Worm (Caenorhabditis elegans) whole organism, midembryonic: Measurements from ENCODE around the gene Y22D7AL.15.
A peak's percentile ranks its signal among the peaks of the same experiment; 100 is the strongest.

Source experiments
- T22C8.4 ChIP-seq: fragments of 200-800 bp; sonication (Bioruptor generic); IDR thresholded peaks from 2 replicates; pipeline ENCODE4 v1.3.6; 2022; ENCODE audit warnings: missing genetic modification characterization, missing compliant biosample characterization
- flt-1 ChIP-seq: fragments of 200-800 bp; sonication (Bioruptor generic); IDR thresholded peaks from 2 replicates; pipeline ENCODE4 v1.3.6; 2022; ENCODE audit warnings: missing genetic modification characterization, missing compliant biosample characterization
- klf-2 ChIP-seq: fragments of 200-800 bp; sonication (Bioruptor generic); conservative IDR thresholded peaks from 2 replicates; pipeline ENCODE4 v1.3.6; 2022; ENCODE audit warnings: missing genetic modification reagents, missing genetic modification characterization, missing compliant biosample characterization
- med-1 ChIP-seq: sonication (generic microtip); optimal IDR thresholded peaks from 2 replicates; lab custom pipeline; 2017; ENCODE audit warnings: missing genetic modification characterization, mild to moderate bottlenecking, missing compliant biosample characterization, antibody characterized with exemption, missing genetic modification reagents; ENCODE audit not compliant: insufficient read depth
- tab-1 ChIP-seq: fragments of 200-800 bp; sonication (Bioruptor generic); IDR thresholded peaks from 2 replicates; pipeline ENCODE4 v1.3.6; 2022; ENCODE audit warnings: missing genetic modification characterization, missing compliant biosample characterization
- ztf-23 ChIP-seq: fragments of 200-800 bp; sonication (Bioruptor generic); IDR thresholded peaks from 2 replicates; pipeline ENCODE4 v1.3.6; 2022; ENCODE audit warnings: missing genetic modification reagents, missing genetic modification characterization, missing compliant biosample characterization

DNA sequence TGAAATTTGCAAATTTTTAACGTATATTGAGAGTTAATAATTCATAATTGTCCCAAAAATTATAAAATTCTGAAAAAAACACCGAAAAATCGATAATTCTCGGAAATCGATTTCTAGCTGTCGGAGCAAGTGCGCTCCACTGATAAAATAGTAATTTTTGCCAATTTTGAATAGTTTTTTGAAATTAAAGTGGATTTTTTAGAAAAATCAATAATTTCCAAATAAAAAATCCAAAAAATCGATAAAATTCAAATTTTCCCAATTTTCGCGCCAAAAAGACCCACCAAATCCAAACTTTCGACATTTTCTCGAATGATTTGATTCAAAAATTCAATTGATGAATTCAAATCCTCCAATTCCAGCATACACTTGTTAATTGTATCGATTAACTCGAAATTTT is 48.7 kb downstream of the Y22D7AL.15 start:
- TF ChIP-seq ztf-23 (no peak), tab-1 (no peak), klf-2 (GFP tag; lab: Robert Waterston, UW) (no peak), med-1 (no peak), T22C8.4 (GFP tag; lab: Robert Waterston, UW) (peak; percentile 59), flt-1 (GFP tag; lab: Robert Waterston, UW) (no peak)
